Worm (Caenorhabditis elegans): ENCODE results near the gene pals-39.
A peak's percentile ranks its signal among the peaks of the same experiment; 100 is the strongest.

The pals-39 gene

ce11 chrV:12467755-12468154, 24.1 kb upstream of the pals-39 start (continued):
- no peak for TF ChIP-seq zag-1 (tag; optimal IDR thresholded peaks at IDR 0.05)
- no peak for TF ChIP-seq irx-1 (tag; optimal IDR thresholded peaks at IDR 0.05)
- TF ChIP-seq ets-5 (GFP tag; IDR thresholded peaks at IDR 0.05), result no peak
- TF ChIP-seq pqm-1 (tag; optimal IDR thresholded peaks at IDR 0.05), result peak; percentile 29
- TF ChIP-seq sptf-1 (tag; optimal IDR thresholded peaks at IDR 0.05), result no peak
- no peak for TF ChIP-seq C34B4.2 (tag; optimal IDR thresholded peaks at IDR 0.05)
- no peak for TF ChIP-seq fkh-10 (GFP tag; optimal IDR thresholded peaks at IDR 0.05)
- TF ChIP-seq lsy-2 (tag; optimal IDR thresholded peaks at IDR 0.05), result no peak
- TF ChIP-seq sox-4 (tag; optimal IDR thresholded peaks at IDR 0.05), result no peak
- no peak for TF ChIP-seq sup-37 (GFP tag; optimal IDR thresholded peaks at IDR 0.05)
- TF ChIP-seq pax-3 (tag; optimal IDR thresholded peaks at IDR 0.05), result peak; percentile 5
- TF ChIP-seq nhr-76 (tag; optimal IDR thresholded peaks at IDR 0.05), result no peak

- TF ChIP-seq lin-39 (tag; optimal IDR thresholded peaks at IDR 0.05), result no peak
- no peak for TF ChIP-seq rnt-1 (tag; optimal IDR thresholded peaks at IDR 0.05)
- no peak for TF ChIP-seq elt-3 (tag; optimal IDR thresholded peaks at IDR 0.05)
- peak; percentile 20 for TF ChIP-seq lin-14 (GFP tag; optimal IDR thresholded peaks at IDR 0.05)
Measured at ce11 chrV:12466653-12467052, 23.0 kb upstream of the pals-39 start.

DNA sequence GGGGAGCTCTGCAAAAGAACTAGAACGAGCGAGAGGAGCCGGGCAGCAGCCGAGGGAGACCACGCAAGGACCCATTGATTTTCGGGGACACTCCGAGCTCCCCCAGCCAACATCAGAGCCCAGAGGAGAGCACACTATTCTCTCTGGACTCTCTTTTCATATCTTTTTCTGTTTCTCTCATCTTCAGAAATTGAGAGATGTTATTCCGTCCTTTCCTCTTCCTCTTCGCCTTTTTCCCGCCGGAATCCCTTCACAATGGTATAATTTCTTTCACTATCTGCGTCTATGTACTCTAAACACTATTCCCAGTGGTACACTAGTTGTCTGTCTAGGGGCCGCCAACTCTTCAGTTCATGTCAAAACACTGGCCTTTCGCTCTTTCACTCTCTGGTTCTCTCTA, 21.7 kb upstream of the pals-39 start:
- peak; percentile 76 for TF ChIP-seq dsc-1 (tag; optimal IDR thresholded peaks at IDR 0.05)
- TF ChIP-seq tlp-1 (tag; optimal IDR thresholded peaks at IDR 0.05), result no peak
- TF ChIP-seq F16B12.6 (tag; optimal IDR thresholded peaks at IDR 0.05), result no peak
- peak; percentile 35 for TF ChIP-seq nhr-237 (tag; optimal IDR thresholded peaks at IDR 0.05)
- TF ChIP-seq nhr-71 (tag; optimal IDR thresholded peaks at IDR 0.05), result peak; percentile 94
- no peak for TF ChIP-seq ets-5 (GFP tag; IDR thresholded peaks at IDR 0.05)
- TF ChIP-seq isw-1 (GFP tag; IDR thresholded peaks at IDR 0.05), result peak; percentile 72
- peak; percentile 76 for TF ChIP-seq xbp-1 (tag; optimal IDR thresholded peaks at IDR 0.05)
- no peak for TF ChIP-seq zip-4 (GFP tag; optimal IDR thresholded peaks at IDR 0.05)
- no peak for TF ChIP-seq nhr-12 (tag; optimal IDR thresholded peaks at IDR 0.05)
- TF ChIP-seq ztf-11 (tag; optimal IDR thresholded peaks at IDR 0.05), result no peak
- TF ChIP-seq aly-2 (tag; optimal IDR thresholded peaks at IDR 0.05), result peak; percentile 46
- peak; percentile 62 for TF ChIP-seq rnt-1 (tag; optimal IDR thresholded peaks at IDR 0.05)
- peak; percentile 85 for TF ChIP-seq nhr-20 (tag; optimal IDR thresholded peaks at IDR 0.05)
- no peak for TF ChIP-seq hpl-2 (GFP tag; optimal IDR thresholded peaks at IDR 0.05)
- TF ChIP-seq sup-37 (GFP tag; optimal IDR thresholded peaks at IDR 0.05), result peak; percentile 16
- no peak for TF ChIP-seq pag-3 (tag; optimal IDR thresholded peaks at IDR 0.05; ENCODE audit: borderline replicate concordance, insufficient read depth)
- TF ChIP-seq aha-1 (tag; optimal IDR thresholded peaks at IDR 0.05), result no peak
- TF ChIP-seq elt-3 (tag; optimal IDR thresholded peaks at IDR 0.05), result peak in 1 of 6 experiments; percentile 27
- TF ChIP-seq lir-3 (tag; optimal IDR thresholded peaks at IDR 0.05; ENCODE audit: poor library complexity), result peak; percentile 65
- no peak for TF ChIP-seq ama-1 (optimal IDR thresholded peaks at IDR 0.05)
- no peak for TF ChIP-seq vab-15 (tag; optimal IDR thresholded peaks at IDR 0.05)
- peak; percentile 77 for TF ChIP-seq mep-1 (tag; optimal IDR thresholded peaks at IDR 0.05)
- no peak for TF ChIP-seq ceh-90 (tag; optimal IDR thresholded peaks at IDR 0.05)
- peak; percentile 51 for TF ChIP-seq zag-1 (tag; optimal IDR thresholded peaks at IDR 0.05)
- peak; percentile 56 to 63 for TF ChIP-seq lin-35 (GFP tag; optimal IDR thresholded peaks at IDR 0.05)
- TF ChIP-seq nhr-84 (tag; optimal IDR thresholded peaks at IDR 0.05), result no peak
- no peak for TF ChIP-seq unc-30 (tag; optimal IDR thresholded peaks at IDR 0.05)
- TF ChIP-seq mab-9 (GFP tag; IDR thresholded peaks at IDR 0.05), result no peak
- TF ChIP-seq hlh-4 (tag; optimal IDR thresholded peaks at IDR 0.05), result no peak
- peak; percentile 92 for TF ChIP-seq swsn-7 (tag; optimal IDR thresholded peaks at IDR 0.05)
- TF ChIP-seq nhr-47 (tag; optimal IDR thresholded peaks at IDR 0.05), result peak; percentile 88
- peak; percentile 71 for TF ChIP-seq snpc-4 (tag; optimal IDR thresholded peaks at IDR 0.05)
- TF ChIP-seq nhr-90 (tag; optimal IDR thresholded peaks at IDR 0.05; ENCODE audit: poor library complexity), result peak; percentile 55
- TF ChIP-seq C34B4.2 (tag; optimal IDR thresholded peaks at IDR 0.05), result no peak
- TF ChIP-seq ztf-4 (tag; optimal IDR thresholded peaks at IDR 0.05), result peak; percentile 76
- no peak for TF ChIP-seq lin-15B (tag; optimal IDR thresholded peaks at IDR 0.05)
- peak; percentile 99 for TF ChIP-seq lin-14 (GFP tag; optimal IDR thresholded peaks at IDR 0.05)
- TF ChIP-seq unc-98 (GFP tag; IDR thresholded peaks at IDR 0.05), result no peak
- peak; percentile 51 for TF ChIP-seq lin-13 (GFP tag; optimal IDR thresholded peaks at IDR 0.05)
- no peak for TF ChIP-seq nhr-76 (tag; optimal IDR thresholded peaks at IDR 0.05)
- peak; percentile 80 for TF ChIP-seq blmp-1 (tag; optimal IDR thresholded peaks at IDR 0.05)
